Fruit fly (Drosophila melanogaster): ENCODE data around the gene ND-ACP.

Gene ND-ACP

DNA sequence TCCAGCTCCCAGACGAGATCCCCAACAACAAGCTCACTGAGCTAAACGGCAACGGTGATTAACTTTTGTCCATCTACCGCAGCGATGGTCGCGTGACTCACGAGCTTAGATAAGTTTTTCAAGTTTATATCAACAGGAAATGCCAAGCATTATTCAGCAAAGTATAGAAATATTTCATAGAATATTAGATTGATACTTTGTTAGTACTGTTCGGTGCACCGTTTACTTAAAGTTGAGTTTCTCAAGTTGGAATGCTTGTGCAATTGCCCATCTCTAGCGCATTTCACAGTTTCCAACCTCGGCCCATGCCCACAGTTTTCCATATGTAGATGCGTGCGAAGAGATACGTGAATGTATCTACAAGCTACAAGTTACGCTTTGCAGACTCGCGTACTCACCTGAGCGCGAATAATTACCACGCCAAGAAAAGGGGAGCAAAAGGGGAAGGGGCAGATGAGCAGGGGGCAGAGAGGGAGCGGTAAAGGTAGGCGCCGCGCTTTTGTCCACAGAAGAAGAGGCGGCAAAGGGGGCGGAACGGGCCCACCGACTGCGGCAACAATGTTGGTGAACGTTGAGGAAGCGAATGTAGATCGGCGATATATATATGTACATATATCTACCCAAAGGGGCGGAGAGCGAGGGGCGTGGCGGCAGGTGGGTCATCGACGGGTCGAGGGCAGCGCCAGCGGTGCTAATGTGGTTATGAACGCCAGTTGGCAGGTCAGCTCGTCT lies 46.4 kb downstream of the ND-ACP start (continued):
- no peak for TF ChIP-seq Smox (GFP tag; optimal IDR thresholded peaks at IDR 0.05)
- peak; percentile 55 for TF ChIP-seq CG3032 (tag; optimal IDR thresholded peaks at IDR 0.05)
- TF ChIP-seq ss (GFP tag; optimal IDR thresholded peaks at IDR 0.05), result peak; percentile 61 to 69
- TF ChIP-seq CG7368 (GFP tag; optimal IDR thresholded peaks at IDR 0.05), result peak; percentile 43
- TF ChIP-seq OdsH (GFP tag; optimal IDR thresholded peaks at IDR 0.05), result peak; percentile 70
- TF ChIP-seq fkh (GFP tag; optimal IDR thresholded peaks at IDR 0.05), result no peak
- TF ChIP-seq svp (GFP tag), result no peak
- TF ChIP-seq CG15336 (GFP tag; IDR thresholded peaks at IDR 0.05), result peak; percentile 85
- TF ChIP-seq achi (GFP tag; optimal IDR thresholded peaks at IDR 0.05), result peak; percentile 71
- TF ChIP-seq acj6 (GFP tag; optimal IDR thresholded peaks at IDR 0.05), result peak; percentile 66
- TF ChIP-seq CG8319 (GFP tag; optimal IDR thresholded peaks at IDR 0.05), result no peak
- TF ChIP-seq fd59A (GFP tag; optimal IDR thresholded peaks at IDR 0.05), result peak; percentile 48
- TF ChIP-seq Sox102F (GFP tag; optimal IDR thresholded peaks at IDR 0.05), result peak; percentile 12
- TF ChIP-seq dsx (GFP tag; optimal IDR thresholded peaks at IDR 0.05; ENCODE audit: poor library complexity, severe bottlenecking), result peak; percentile 91
- peak; percentile 68 for TF ChIP-seq Sox14 (GFP tag; optimal IDR thresholded peaks at IDR 0.05)
- no peak for TF ChIP-seq CG11902 (GFP tag; optimal IDR thresholded peaks at IDR 0.05)
- peak; percentile 71 for TF ChIP-seq pdm3 (GFP tag; optimal IDR thresholded peaks at IDR 0.05)
- peak; percentile 36 for TF ChIP-seq topi (GFP tag; optimal IDR thresholded peaks at IDR 0.05)
- no peak for TF ChIP-seq vri (GFP tag; optimal IDR thresholded peaks at IDR 0.05)
- peak; percentile 63 for TF ChIP-seq net (GFP tag; optimal IDR thresholded peaks at IDR 0.05)

DNA sequence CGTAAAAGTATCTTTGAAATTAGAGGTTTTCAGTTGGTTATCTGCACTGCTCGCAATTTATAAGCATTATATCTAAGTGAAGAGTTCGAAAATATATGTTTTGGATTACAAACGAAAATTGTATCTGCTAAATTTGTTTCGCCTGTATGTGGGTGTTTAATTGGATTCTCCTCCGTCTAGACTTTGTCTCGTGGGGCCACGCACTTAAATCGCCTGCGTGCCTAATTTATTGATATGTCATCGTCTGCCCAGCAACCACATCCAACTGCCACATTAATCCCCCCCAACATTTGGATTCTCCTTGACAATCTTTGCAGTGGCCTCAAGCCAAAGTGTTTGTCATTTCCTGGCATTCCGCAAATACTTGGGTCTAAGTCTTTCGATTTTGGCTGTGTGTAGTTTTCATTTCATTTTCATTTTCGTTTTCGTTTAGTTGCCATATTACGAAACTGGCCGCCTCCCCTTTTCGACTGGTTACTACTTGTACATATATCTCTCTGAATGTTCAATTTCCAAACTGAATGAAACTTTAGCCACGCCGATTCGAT lies 48.4 kb downstream of the ND-ACP start:
- TF ChIP-seq CG32006 (GFP tag; optimal IDR thresholded peaks at IDR 0.05) (peak; percentile 34), Hr38 (GFP tag; optimal IDR thresholded peaks at IDR 0.05) (no peak)

DNA sequence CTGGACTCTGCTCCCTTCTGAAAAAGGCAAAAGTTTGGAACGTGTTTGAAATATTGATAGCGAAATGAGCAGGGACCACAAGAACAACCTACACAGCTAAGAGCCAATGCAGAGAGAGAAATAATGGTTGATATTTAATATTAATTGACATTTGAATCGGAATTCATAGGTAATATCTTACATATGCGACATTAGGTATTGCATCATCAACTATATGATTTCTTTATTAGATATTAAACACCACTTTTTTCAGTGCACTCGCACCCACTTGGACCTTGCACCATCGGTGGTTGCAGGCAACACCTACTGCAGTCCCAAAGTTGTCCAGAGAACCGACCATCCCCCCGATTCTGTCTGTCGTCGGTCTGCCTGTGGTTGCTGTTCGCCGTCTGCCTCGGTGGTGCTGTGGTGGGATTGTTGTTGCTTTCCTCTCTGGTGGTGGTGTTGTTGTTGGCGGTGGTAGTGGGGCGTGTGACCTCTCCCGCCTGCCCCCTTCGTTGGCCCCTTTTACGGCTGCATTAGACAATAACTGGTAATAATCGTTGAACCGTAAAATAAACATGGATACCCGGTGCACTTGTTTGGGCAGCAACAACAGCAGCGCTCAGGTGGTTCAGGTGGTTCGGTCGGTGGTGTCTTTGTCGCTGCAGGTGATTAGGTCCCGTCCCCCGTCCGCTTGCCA lies 49.3 kb downstream of the ND-ACP start:
- TF ChIP-seq topi (GFP tag; optimal IDR thresholded peaks at IDR 0.05) (peak; percentile 77), Sox15 (GFP tag; optimal IDR thresholded peaks at IDR 0.05) (peak; percentile 9), cyc (GFP tag; optimal IDR thresholded peaks at IDR 0.05) (peak; percentile 48), CG31627 (GFP tag; optimal IDR thresholded peaks at IDR 0.05) (peak; percentile 62), lz (GFP tag; optimal IDR thresholded peaks at IDR 0.05) (peak; percentile 75), CG6276 (GFP tag; optimal IDR thresholded peaks at IDR 0.05) (peak; percentile 91), acj6 (GFP tag; optimal IDR thresholded peaks at IDR 0.05) (peak; percentile 55), fkh (GFP tag; optimal IDR thresholded peaks at IDR 0.05) (peak; percentile 29), CG15336 (GFP tag; IDR thresholded peaks at IDR 0.05) (peak; percentile 92), CG6854 (GFP tag; optimal IDR thresholded peaks at IDR 0.05) (peak; percentile 36), CG8632 (GFP tag; optimal IDR thresholded peaks at IDR 0.05) (peak; percentile 56), OdsH (GFP tag; optimal IDR thresholded peaks at IDR 0.05) (peak; percentile 74), pdm3 (GFP tag; optimal IDR thresholded peaks at IDR 0.05) (peak; percentile 67), CG7368 (GFP tag; optimal IDR thresholded peaks at IDR 0.05) (no peak), Sox14 (GFP tag; optimal IDR thresholded peaks at IDR 0.05) (peak; percentile 83), Smox (GFP tag; optimal IDR thresholded peaks at IDR 0.05) (peak; percentile 43), CG3919 (GFP tag; optimal IDR thresholded peaks at IDR 0.05) (peak; percentile 66), Eip75B (GFP tag; optimal IDR thresholded peaks at IDR 0.05) (peak; percentile 68), fd59A (GFP tag; optimal IDR thresholded peaks at IDR 0.05) (peak; percentile 50), Hr39 (GFP tag; optimal IDR thresholded peaks at IDR 0.05) (peak; percentile 68), CG16779 (tag; optimal IDR thresholded peaks at IDR 0.05) (peak; percentile 75), Gug (GFP tag; IDR thresholded peaks at IDR 0.05) (peak; percentile 86), CG11294 (GFP tag; IDR thresholded peaks at IDR 0.05) (peak; percentile 79), CG6808 (GFP tag; optimal IDR thresholded peaks at IDR 0.05) (peak; percentile 71), salr (GFP tag; optimal IDR thresholded peaks at IDR 0.05) (peak; percentile 8 to 63), Lpt (GFP tag; optimal IDR thresholded peaks at IDR 0.05) (peak; percentile 71), CG34406 (GFP tag; optimal IDR thresholded peaks at IDR 0.05) (peak; percentile 68), esn (GFP tag; optimal IDR thresholded peaks at IDR 0.05) (peak; percentile 75), vri (GFP tag; optimal IDR thresholded peaks at IDR 0.05) (peak; percentile 15), CG3032 (tag; optimal IDR thresholded peaks at IDR 0.05) (peak; percentile 61), CG9139 (GFP tag; optimal IDR thresholded peaks at IDR 0.05) (peak; percentile 64), net (GFP tag; optimal IDR thresholded peaks at IDR 0.05) (peak; percentile 76), Hr4 (GFP tag; optimal IDR thresholded peaks at IDR 0.05) (peak; percentile 81), Eip93F (GFP tag; optimal IDR thresholded peaks at IDR 0.05) (no peak)

Data from whole organism, prepupa.